Worm (Caenorhabditis elegans): ENCODE measurements around the gene lgc-34.

Gene lgc-34

ce11 chrII:526375-526774 lies at the start of gene lgc-34:
lgc-34 (plus strand) TSS chrII:526574.
- TF ChIP-seq ama-1 (optimal IDR thresholded peaks at IDR 0.05): no peak
- TF ChIP-seq tbx-37 (GFP tag; conservative IDR thresholded peaks at IDR 0.05): no peak
- no peak for TF ChIP-seq B0310.2 (tag; optimal IDR thresholded peaks at IDR 0.05)
- TF ChIP-seq sea-1 (GFP tag; conservative IDR thresholded peaks at IDR 0.05): no peak
- no peak for TF ChIP-seq tra-4 (tag; optimal IDR thresholded peaks at IDR 0.05)
- no peak for TF ChIP-seq F13C5.2 (tag; optimal IDR thresholded peaks at IDR 0.05)
- TF ChIP-seq ets-7 (tag; optimal IDR thresholded peaks at IDR 0.05): no peak
- no peak for TF ChIP-seq ceh-36 (tag; optimal IDR thresholded peaks at IDR 0.05)
- no peak for TF ChIP-seq tbx-11 (GFP tag; IDR thresholded peaks at IDR 0.05)
- TF ChIP-seq flt-1 (GFP tag; IDR thresholded peaks at IDR 0.05): no peak
- no peak for TF ChIP-seq scrt-1 (GFP tag; IDR thresholded peaks at IDR 0.05)
- no peak for TF ChIP-seq ceh-13 (GFP tag; optimal IDR thresholded peaks at IDR 0.05)

ce11 chrII:484328-484916 lies 42.0 kb upstream of the lgc-34 start, which contains the start of the genes gldi-1 and prp-21:
gldi-1 (minus strand) TSS chrII:484378.
prp-21 (plus strand) TSS chrII:484866.
- no peak for TF ChIP-seq ceh-13 (GFP tag; optimal IDR thresholded peaks at IDR 0.05)
- TF ChIP-seq tbx-11 (GFP tag; IDR thresholded peaks at IDR 0.05): no peak

ce11 chrII:495124-495523 lies 31.2 kb upstream of the lgc-34 start, which contains the start of gene sms-5:
sms-5 (plus strand) TSS chrII:495424.
- no peak for TF ChIP-seq scrt-1 (GFP tag; IDR thresholded peaks at IDR 0.05)
- TF ChIP-seq sea-1 (GFP tag; conservative IDR thresholded peaks at IDR 0.05): no peak
- no peak for TF ChIP-seq tbx-11 (GFP tag; IDR thresholded peaks at IDR 0.05)
- TF ChIP-seq hnd-1 (tag; optimal IDR thresholded peaks at IDR 0.05): no peak
- no peak for TF ChIP-seq hmbx-1 (tag; optimal IDR thresholded peaks at IDR 0.05)
- no peak for TF ChIP-seq flt-1 (GFP tag; IDR thresholded peaks at IDR 0.05)
- TF ChIP-seq ama-1 (optimal IDR thresholded peaks at IDR 0.05): no peak
- TF ChIP-seq F13C5.2 (tag; optimal IDR thresholded peaks at IDR 0.05): no peak

- TF ChIP-seq scrt-1 (GFP tag; IDR thresholded peaks at IDR 0.05) (no peak), pes-1 (GFP tag; IDR thresholded peaks at IDR 0.05) (no peak), B0310.2 (tag; optimal IDR thresholded peaks at IDR 0.05) (no peak), tra-4 (tag; optimal IDR thresholded peaks at IDR 0.05) (no peak), ceh-13 (GFP tag; optimal IDR thresholded peaks at IDR 0.05) (no peak), aly-1 (tag; optimal IDR thresholded peaks at IDR 0.05) (no peak), tbx-11 (GFP tag; IDR thresholded peaks at IDR 0.05) (no peak), hmbx-1 (tag; optimal IDR thresholded peaks at IDR 0.05) (no peak), hmg-4 (GFP tag; optimal IDR thresholded peaks at IDR 0.05) (no peak), hnd-1 (tag; optimal IDR thresholded peaks at IDR 0.05) (no peak)
Measured at ce11 chrII:502638-503037, 23.7 kb upstream of the lgc-34 start.

ce11 chrII:506069-506468 lies 20.3 kb upstream of the lgc-34 start:
- TF ChIP-seq F13C5.2 (tag; optimal IDR thresholded peaks at IDR 0.05): peak; percentile 57
- no peak for TF ChIP-seq tra-4 (tag; optimal IDR thresholded peaks at IDR 0.05)

ce11 chrII:508603-509002 lies 17.8 kb upstream of the lgc-34 start:
- TF ChIP-seq sea-1 (GFP tag; conservative IDR thresholded peaks at IDR 0.05): no peak

- TF ChIP-seq hnd-1 (tag; optimal IDR thresholded peaks at IDR 0.05) (no peak), tra-4 (tag; optimal IDR thresholded peaks at IDR 0.05) (no peak), F13C5.2 (tag; optimal IDR thresholded peaks at IDR 0.05) (no peak), tbx-11 (GFP tag; IDR thresholded peaks at IDR 0.05) (no peak), flt-1 (GFP tag; IDR thresholded peaks at IDR 0.05) (no peak), ceh-36 (tag; optimal IDR thresholded peaks at IDR 0.05) (no peak), tbx-37 (GFP tag; conservative IDR thresholded peaks at IDR 0.05) (no peak), sea-1 (GFP tag; conservative IDR thresholded peaks at IDR 0.05) (no peak), B0310.2 (tag; optimal IDR thresholded peaks at IDR 0.05) (no peak), scrt-1 (GFP tag; IDR thresholded peaks at IDR 0.05) (no peak)
Measured at ce11 chrII:509230-509629, 17.1 kb upstream of the lgc-34 start, which contains the start of gene srh-105. srh-105 (minus strand) TSS chrII:509330.

- TF ChIP-seq tra-4 (tag; optimal IDR thresholded peaks at IDR 0.05): no peak
- TF ChIP-seq sea-1 (GFP tag; conservative IDR thresholded peaks at IDR 0.05): no peak
- no peak for TF ChIP-seq ceh-36 (tag; optimal IDR thresholded peaks at IDR 0.05)
- no peak for TF ChIP-seq B0310.2 (tag; optimal IDR thresholded peaks at IDR 0.05)
- TF ChIP-seq ama-1 (optimal IDR thresholded peaks at IDR 0.05): no peak
- TF ChIP-seq tbx-11 (GFP tag; IDR thresholded peaks at IDR 0.05): no peak
- no peak for TF ChIP-seq ets-7 (tag; optimal IDR thresholded peaks at IDR 0.05)
- TF ChIP-seq scrt-1 (GFP tag; IDR thresholded peaks at IDR 0.05): no peak
- no peak for TF ChIP-seq hmbx-1 (tag; optimal IDR thresholded peaks at IDR 0.05)
- TF ChIP-seq hmg-4 (GFP tag; optimal IDR thresholded peaks at IDR 0.05): no peak
- TF ChIP-seq flt-1 (GFP tag; IDR thresholded peaks at IDR 0.05): no peak
- no peak for TF ChIP-seq pes-1 (GFP tag; IDR thresholded peaks at IDR 0.05)
- no peak for TF ChIP-seq F13C5.2 (tag; optimal IDR thresholded peaks at IDR 0.05)
- no peak for TF ChIP-seq aly-1 (tag; optimal IDR thresholded peaks at IDR 0.05)
- no peak for TF ChIP-seq hnd-1 (tag; optimal IDR thresholded peaks at IDR 0.05)
- TF ChIP-seq tbx-37 (GFP tag; conservative IDR thresholded peaks at IDR 0.05): no peak
- no peak for TF ChIP-seq ceh-13 (GFP tag; optimal IDR thresholded peaks at IDR 0.05)
Measured at ce11 chrII:511968-512367, 14.4 kb upstream of the lgc-34 start.

ce11 chrII:512630-513029 lies 13.7 kb upstream of the lgc-34 start:
- no peak for TF ChIP-seq sea-1 (GFP tag; conservative IDR thresholded peaks at IDR 0.05)
- TF ChIP-seq ets-7 (tag; optimal IDR thresholded peaks at IDR 0.05): no peak
- no peak for TF ChIP-seq B0310.2 (tag; optimal IDR thresholded peaks at IDR 0.05)
- TF ChIP-seq aly-1 (tag; optimal IDR thresholded peaks at IDR 0.05): no peak
- TF ChIP-seq flt-1 (GFP tag; IDR thresholded peaks at IDR 0.05): no peak
- TF ChIP-seq ceh-13 (GFP tag; optimal IDR thresholded peaks at IDR 0.05): no peak
- no peak for TF ChIP-seq tbx-11 (GFP tag; IDR thresholded peaks at IDR 0.05)
- TF ChIP-seq hnd-1 (tag; optimal IDR thresholded peaks at IDR 0.05): no peak
- no peak for TF ChIP-seq tbx-37 (GFP tag; conservative IDR thresholded peaks at IDR 0.05)
- no peak for TF ChIP-seq hmg-4 (GFP tag; optimal IDR thresholded peaks at IDR 0.05)
- no peak for TF ChIP-seq F13C5.2 (tag; optimal IDR thresholded peaks at IDR 0.05)

Measured in whole organism, early embryonic.